Worm (Caenorhabditis elegans): Measurements from ENCODE around the gene srw-144.
"Not testable (repeated sequence)": the region's sequence is repeated elsewhere in the genome, so short reads cannot be mapped to it uniquely, and the experiment has no call there.

The srw-144 gene

DNA sequence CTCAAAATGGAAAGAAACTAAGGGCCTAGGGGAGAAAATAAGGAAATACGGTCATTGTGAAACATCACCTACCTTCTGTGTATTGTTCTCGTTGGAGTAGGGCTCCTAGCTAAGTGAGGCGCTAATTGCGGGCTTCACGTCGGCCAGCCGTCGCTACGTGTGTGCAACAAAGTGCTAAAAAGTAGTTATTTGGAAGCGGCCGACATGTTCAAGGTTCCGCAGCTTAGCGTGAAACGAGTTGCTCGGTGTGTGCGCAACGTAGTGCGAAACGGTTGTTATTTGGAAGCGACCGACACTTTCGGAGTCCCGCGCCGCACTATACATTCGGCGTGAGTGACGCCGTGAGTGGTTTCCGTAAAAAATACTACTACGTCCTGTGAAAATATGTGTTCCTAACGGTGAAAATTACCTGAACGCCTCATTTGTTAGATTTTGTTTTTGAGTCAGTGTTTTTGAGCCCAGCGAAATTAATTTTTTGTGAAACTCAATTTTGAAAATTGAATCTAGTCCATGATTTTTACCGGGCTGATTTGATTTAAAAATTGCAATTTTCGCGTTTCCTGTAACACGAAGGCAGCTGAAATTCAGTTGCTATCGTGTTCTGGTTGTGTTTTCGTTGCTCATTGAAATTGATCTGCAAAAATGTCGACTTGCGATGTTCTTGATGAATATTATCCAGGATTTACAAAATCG, 10.7 kb upstream of the srw-144 start, which contains the start of gene srw-129:
TSS of gene srw-129 (plus strand) at position 643 of the 693 bp plus-strand sequence.
- TF ChIP-seq him-1 (tag; optimal IDR thresholded peaks at IDR 0.05): no peak

ce11 chrV:2964786-2965185, 4.0 kb upstream of the srw-144 start, which contains the start of gene srh-88:
Gene srh-88 (minus strand): TSS chrV:2964886.
- TF ChIP-seq him-1 (tag; optimal IDR thresholded peaks at IDR 0.05): no peak
- no peak for TF ChIP-seq dao-5 (tag; optimal IDR thresholded peaks at IDR 0.05)
- no peak for TF ChIP-seq W03F9.2 (tag; optimal IDR thresholded peaks at IDR 0.05)

DNA sequence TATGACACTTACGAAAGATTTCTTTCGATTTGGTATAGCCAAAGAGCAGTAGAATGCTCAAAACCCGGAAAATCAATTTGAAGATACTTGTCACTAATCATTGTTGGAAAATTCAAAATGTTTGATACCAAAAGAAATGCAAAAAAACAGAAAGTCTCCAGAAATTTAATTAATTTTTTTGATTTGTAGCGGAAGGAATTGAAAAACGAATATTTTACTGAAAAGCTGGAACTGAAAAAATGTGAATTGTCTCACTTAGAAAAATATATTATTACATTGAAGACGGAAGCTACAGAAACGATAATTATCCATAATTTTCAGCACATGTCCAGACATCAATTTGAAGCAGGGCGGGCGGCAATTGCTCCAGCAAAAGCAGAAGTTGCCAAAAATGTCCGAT, 2.2 kb upstream of the srw-144 start, which contains the start of gene srw-138:
TSS of gene srw-138 (minus strand) at position 101 of the 400 bp plus-strand sequence.
- TF ChIP-seq W03F9.2 (tag; optimal IDR thresholded peaks at IDR 0.05): no peak
- no peak for TF ChIP-seq him-1 (tag; optimal IDR thresholded peaks at IDR 0.05)
- TF ChIP-seq dao-5 (tag; optimal IDR thresholded peaks at IDR 0.05): no peak

DNA sequence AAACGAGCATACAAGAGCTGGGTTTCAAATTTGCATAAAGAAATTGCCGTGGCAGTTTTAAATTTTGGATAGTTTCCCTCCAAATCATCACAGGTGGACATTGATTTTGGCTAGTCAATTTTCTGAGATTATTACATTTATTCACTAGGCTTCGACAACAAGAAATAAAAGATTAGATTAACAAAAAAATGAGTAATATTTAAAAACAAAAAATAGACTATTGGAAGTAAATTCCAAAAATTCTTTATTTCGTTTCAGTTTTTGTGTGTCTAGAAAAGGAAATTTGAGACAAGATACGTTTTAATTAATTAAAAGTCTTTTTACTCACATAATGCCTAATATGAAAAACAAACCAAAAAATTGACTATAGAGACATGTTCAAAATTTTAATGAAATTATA, 2.6 kb downstream of the srw-144 start, which contains the start of gene srw-142:
TSS of gene srw-142 (minus strand) at position 101 of the 400 bp plus-strand sequence.
- TF ChIP-seq him-1 (tag; optimal IDR thresholded peaks at IDR 0.05) (no peak), W03F9.2 (tag; optimal IDR thresholded peaks at IDR 0.05) (no peak), dao-5 (tag; optimal IDR thresholded peaks at IDR 0.05) (no peak)

ce11 chrV:2955342-2955741, 5.5 kb downstream of the srw-144 start, which contains the start of gene srh-248:
Gene srh-248 (minus strand): TSS chrV:2955442.
- TF ChIP-seq dao-5, him-1, W03F9.2 (tag; optimal IDR thresholded peaks at IDR 0.05): not testable (repeated sequence)

DNA sequence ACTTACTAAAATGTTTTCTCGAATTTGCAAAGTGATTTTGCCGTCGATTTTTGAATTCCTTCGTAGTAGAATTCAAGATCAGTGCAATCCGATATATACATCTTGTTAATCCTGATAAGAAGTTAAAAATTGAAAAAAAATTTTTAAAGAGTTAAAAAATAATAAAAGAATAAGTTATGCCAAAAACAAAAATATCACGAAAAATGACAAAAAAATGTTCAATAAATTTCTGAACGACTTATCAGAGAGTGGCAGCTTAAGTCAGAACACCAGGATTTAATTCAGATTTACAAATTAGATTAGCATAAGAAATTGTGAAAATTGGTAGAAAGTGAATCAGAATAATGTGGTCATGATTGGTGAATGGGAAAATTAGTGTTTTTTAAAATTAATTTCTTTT, 8.7 kb downstream of the srw-144 start, which contains the start of gene srw-122:
TSS of gene srw-122 (minus strand) at position 101 of the 400 bp plus-strand sequence.
- not testable (repeated sequence) for TF ChIP-seq W03F9.2, him-1, dao-5 (tag; optimal IDR thresholded peaks at IDR 0.05)

DNA sequence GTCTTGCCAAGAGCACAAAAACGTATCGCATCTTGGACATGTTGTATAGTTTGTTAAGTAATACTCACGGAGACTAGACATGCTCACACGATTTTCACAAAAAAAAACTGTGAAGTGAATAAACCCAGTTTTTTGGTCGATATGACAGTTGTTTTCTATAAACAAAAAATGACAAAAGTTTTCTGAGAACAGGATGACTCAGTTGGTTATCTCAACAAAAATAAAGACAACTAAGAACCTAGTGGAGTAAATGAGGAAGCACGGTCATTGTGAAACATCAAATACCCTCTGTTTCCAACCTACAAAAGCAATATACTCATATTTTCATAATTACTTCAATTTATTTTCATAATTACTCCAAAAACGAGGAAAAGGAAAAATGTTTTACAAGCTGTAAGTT, 15.2 kb downstream of the srw-144 start, which contains the start of gene srh-87:
TSS of gene srh-87 (minus strand) at position 101 of the 400 bp plus-strand sequence.
- no peak for TF ChIP-seq him-1 (tag; optimal IDR thresholded peaks at IDR 0.05)

- TF ChIP-seq him-1 (tag; optimal IDR thresholded peaks at IDR 0.05): no peak
- TF ChIP-seq dao-5 (tag; optimal IDR thresholded peaks at IDR 0.05): no peak
These were observed 16.9 kb downstream of the srw-144 start, which contains the start of gene srw-137 for ce11 chrV:2943859-2944258. Gene srw-137 (minus strand): TSS chrV:2943959.

DNA sequence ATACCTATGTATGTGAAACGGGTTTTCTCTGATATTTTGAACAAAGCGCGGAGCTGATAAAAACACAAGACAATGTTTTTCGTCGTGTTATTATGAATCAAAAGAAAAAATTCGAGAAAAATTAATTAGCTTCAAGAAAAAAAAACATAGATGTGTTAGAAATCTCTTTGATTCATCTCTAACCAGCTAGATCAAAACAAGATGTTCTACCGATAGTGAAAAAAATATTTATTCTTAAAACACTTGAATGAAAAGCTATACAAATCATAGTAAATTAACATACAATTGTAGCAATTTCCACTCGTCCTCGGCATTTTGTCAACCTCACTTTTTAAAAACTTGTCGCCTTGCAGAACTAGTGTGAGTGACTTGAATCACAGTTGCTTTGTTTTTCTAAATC, 18.5 kb downstream of the srw-144 start:
- TF ChIP-seq dao-5 (tag; optimal IDR thresholded peaks at IDR 0.05) (no peak), W03F9.2 (tag; optimal IDR thresholded peaks at IDR 0.05) (no peak), him-1 (tag; optimal IDR thresholded peaks at IDR 0.05) (no peak)

- TF ChIP-seq W03F9.2 (tag; optimal IDR thresholded peaks at IDR 0.05) (no peak), dao-5 (tag; optimal IDR thresholded peaks at IDR 0.05) (no peak), him-1 (tag; optimal IDR thresholded peaks at IDR 0.05) (no peak)
These were observed 19.4 kb downstream of the srw-144 start, which contains the start of gene srw-143 for ce11 chrV:2941405-2941804. Gene srw-143 (minus strand): TSS chrV:2941505.

DNA sequence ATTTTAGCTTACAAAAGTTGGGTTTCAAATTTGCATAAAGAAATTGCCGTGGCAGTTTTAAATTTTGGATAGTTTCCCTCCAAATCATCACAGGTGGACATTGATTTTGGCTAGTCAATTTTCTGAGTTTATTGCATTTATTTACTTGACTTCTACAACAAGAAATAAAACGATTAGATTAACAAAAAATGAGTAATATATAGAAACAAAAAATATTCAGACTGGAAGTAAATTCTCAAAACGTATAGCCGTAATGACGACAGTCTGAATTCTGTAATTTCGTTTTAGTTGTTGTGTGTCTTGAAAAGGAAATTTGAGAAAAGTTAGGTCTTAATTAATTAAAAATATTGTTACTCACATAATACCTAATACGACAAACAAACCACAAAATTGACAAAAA, 22.3 kb downstream of the srw-144 start, which contains the start of gene srw-141:
TSS of gene srw-141 (minus strand) at position 101 of the 400 bp plus-strand sequence.
- TF ChIP-seq him-1 (tag; optimal IDR thresholded peaks at IDR 0.05): no peak
- TF ChIP-seq dao-5 (tag; optimal IDR thresholded peaks at IDR 0.05): no peak
- TF ChIP-seq W03F9.2 (tag; optimal IDR thresholded peaks at IDR 0.05): no peak

DNA sequence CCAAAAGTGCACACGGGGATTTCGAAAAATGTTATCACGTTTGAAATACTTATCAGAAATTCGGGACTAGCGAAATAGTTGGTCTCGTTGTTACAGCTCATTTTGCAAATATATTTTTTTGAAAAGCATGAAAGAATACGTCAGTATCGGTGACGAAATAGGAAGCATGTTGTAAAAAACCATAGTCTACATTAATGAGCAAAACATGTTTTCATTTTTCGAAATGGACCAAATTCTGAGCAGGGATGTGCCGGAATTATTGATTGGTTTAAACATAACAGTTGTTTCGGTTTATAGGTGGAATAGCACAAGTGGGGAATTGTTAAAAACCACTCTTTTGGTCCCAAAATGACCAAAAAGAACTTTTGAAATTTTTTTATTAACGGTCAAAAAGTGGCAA, 26.7 kb downstream of the srw-144 start, which contains the start of gene srh-247:
TSS of gene srh-247 (minus strand) at position 101 of the 400 bp plus-strand sequence.
- TF ChIP-seq W03F9.2 (tag; optimal IDR thresholded peaks at IDR 0.05) (no peak), him-1 (tag; optimal IDR thresholded peaks at IDR 0.05) (no peak)

- TF ChIP-seq him-1 (tag; optimal IDR thresholded peaks at IDR 0.05): no peak
- no peak for TF ChIP-seq dao-5 (tag; optimal IDR thresholded peaks at IDR 0.05)
- no peak for TF ChIP-seq W03F9.2 (tag; optimal IDR thresholded peaks at IDR 0.05)
These were observed 29.5 kb downstream of the srw-144 start, which contains the start of gene C31B8.1 for ce11 chrV:2931252-2931651. Gene C31B8.1 (plus strand): TSS chrV:2931552.

DNA sequence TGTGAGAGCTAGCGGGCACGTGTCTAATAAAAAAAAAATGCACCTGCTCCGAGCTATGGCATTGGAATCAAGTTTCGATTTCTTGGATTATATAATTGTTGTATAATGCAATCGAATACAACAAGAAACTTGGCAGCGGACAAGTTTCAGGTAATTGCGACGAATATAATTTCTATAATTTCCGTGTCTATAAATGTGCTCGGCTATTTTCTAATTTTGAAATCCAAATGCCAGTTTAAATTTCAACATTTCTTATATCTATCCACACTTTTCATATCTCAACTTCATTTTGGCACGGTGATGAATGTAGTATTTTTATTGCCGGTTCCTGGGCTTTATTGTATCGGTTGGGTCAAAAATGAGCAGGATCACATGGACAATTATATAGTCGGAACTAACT, 31.0 kb downstream of the srw-144 start, which contains the start of gene C31B8.16:
TSS of gene C31B8.16 (plus strand) at position 301 of the 400 bp plus-strand sequence.
- TF ChIP-seq dao-5 (tag; optimal IDR thresholded peaks at IDR 0.05) (no peak), W03F9.2 (tag; optimal IDR thresholded peaks at IDR 0.05) (no peak), him-1 (tag; optimal IDR thresholded peaks at IDR 0.05) (no peak)
